Worm (Caenorhabditis elegans): ENCODE data around the gene C40A11.3.

Gene C40A11.3

DNA sequence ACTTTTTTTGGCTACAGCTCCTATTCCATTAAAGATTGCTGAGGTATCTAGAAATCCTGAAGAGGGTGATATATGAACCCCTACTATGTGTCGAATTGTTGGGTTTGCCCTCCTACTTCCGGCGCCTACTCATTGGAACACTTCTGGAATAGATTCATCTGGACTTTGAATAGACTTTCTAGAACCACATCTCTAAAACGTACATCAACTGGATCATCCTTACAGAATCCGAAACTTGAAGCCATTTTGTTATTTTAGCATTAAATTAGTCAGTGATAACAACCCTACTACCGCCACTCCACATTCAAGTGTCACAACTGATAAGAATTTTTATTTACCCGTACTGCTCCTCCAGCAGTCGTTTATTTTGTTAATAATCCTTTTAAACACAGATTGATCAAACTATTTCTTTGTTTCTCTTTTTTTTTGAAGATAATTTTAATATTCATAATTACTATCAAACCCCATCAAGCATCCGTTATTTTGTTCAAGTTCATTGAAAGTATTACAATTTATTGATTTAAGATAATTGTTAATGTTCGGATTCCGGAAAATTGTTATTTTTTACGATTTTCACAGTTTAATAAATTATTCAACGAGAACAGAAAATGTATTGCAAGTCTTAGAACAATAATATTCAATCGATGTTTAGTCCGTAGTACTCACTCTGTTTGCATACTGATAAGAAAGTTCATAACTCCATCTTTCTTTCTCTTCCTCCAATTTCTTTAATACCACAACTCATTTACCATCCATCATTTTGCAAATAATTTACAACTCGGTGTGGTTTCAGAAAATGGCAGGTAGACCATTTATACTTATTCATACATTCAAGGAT, 41.6 kb upstream of the C40A11.3 start, which contains the start of gene math-42:
Gene math-42, plus strand, starts transcription at position 788 of the 838 bp plus-strand sequence.
- TF ChIP-seq nhr-12 (tag; optimal IDR thresholded peaks at IDR 0.05) (no peak), elt-2 (tag; optimal IDR thresholded peaks at IDR 0.05) (peak; percentile 60)

DNA sequence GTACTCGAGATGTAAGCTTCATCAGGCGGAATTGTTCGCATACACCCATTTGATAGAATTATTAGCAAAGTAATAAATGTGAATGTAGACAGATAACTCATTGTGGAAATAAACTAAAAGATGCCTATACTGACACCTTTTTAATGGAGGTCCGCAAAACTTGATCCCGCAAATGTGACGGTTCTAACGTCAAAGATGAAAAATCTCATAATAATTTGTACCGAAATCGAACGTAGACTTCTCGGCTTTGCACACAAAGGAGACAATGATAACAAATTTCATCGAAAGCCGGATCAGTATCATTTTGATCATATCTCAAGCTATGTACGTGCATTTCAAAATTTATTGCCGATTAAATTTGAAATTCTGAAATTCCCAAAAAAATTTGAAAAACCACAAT, 32.6 kb upstream of the C40A11.3 start, which contains the start of gene R52.4:
Gene R52.4, minus strand, starts transcription at position 101 of the 400 bp plus-strand sequence.
- TF ChIP-seq lin-15B (tag; optimal IDR thresholded peaks at IDR 0.05): no peak
- no peak for TF ChIP-seq nhr-67 (tag; optimal IDR thresholded peaks at IDR 0.05)
- TF ChIP-seq elt-3 (tag; optimal IDR thresholded peaks at IDR 0.05): no peak
- no peak for TF ChIP-seq ama-1 (optimal IDR thresholded peaks at IDR 0.05)
- no peak for TF ChIP-seq tbx-2 (tag; optimal IDR thresholded peaks at IDR 0.05)
- no peak for TF ChIP-seq ceh-82 (tag; optimal IDR thresholded peaks at IDR 0.05)
- TF ChIP-seq lin-39 (tag; optimal IDR thresholded peaks at IDR 0.05): no peak
- no peak for TF ChIP-seq sea-2 (GFP tag; optimal IDR thresholded peaks at IDR 0.05)
- TF ChIP-seq lsy-12 (tag; optimal IDR thresholded peaks at IDR 0.05): no peak
- TF ChIP-seq nhr-76 (tag; optimal IDR thresholded peaks at IDR 0.05): no peak
- TF ChIP-seq egl-5 (tag; optimal IDR thresholded peaks at IDR 0.05): no peak
- no peak for TF ChIP-seq ceh-16 (tag; optimal IDR thresholded peaks at IDR 0.05)
- TF ChIP-seq nhr-237 (tag; optimal IDR thresholded peaks at IDR 0.05): no peak

DNA sequence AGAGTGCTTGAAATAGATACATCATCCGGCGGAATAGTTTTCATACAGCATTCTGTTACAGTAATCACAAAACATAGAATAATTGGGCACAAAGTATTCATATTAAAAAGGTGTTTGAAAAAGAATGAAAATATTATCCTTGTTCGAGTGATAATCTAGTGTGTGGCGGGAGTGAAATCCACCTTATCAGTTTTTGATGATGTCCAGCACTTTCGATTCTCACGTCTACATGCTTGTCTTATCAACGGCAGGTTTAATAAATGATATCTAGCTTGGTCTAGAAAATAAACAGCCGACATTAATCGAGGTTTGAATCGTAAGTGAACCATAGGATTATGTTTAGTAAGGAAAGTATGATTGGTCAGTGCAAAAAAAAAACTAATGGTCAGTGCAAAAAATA, 31.0 kb upstream of the C40A11.3 start, which contains the start of gene R52.5:
Gene R52.5, minus strand, starts transcription at position 101 of the 400 bp plus-strand sequence.
- TF ChIP-seq egl-5 (tag; optimal IDR thresholded peaks at IDR 0.05) (no peak), mdl-1 (tag; optimal IDR thresholded peaks at IDR 0.05) (no peak), jun-1 (tag; optimal IDR thresholded peaks at IDR 0.05) (no peak), ama-1 (optimal IDR thresholded peaks at IDR 0.05) (no peak), lin-39 (tag; optimal IDR thresholded peaks at IDR 0.05) (no peak), fkh-10 (GFP tag; optimal IDR thresholded peaks at IDR 0.05) (no peak), unc-39 (tag; optimal IDR thresholded peaks at IDR 0.05) (no peak), fos-1 (tag; optimal IDR thresholded peaks at IDR 0.05) (no peak), lsy-12 (tag; optimal IDR thresholded peaks at IDR 0.05) (no peak), egl-27 (tag; optimal IDR thresholded peaks at IDR 0.05) (no peak), eor-1 (tag; optimal IDR thresholded peaks at IDR 0.05) (no peak), nhr-28 (tag; optimal IDR thresholded peaks at IDR 0.05) (no peak), skn-1 (tag; optimal IDR thresholded peaks at IDR 0.05) (no peak), ceh-9 (tag; optimal IDR thresholded peaks at IDR 0.05) (no peak), nhr-237 (tag; optimal IDR thresholded peaks at IDR 0.05) (no peak), nhr-11 (tag; optimal IDR thresholded peaks at IDR 0.05) (no peak)

DNA sequence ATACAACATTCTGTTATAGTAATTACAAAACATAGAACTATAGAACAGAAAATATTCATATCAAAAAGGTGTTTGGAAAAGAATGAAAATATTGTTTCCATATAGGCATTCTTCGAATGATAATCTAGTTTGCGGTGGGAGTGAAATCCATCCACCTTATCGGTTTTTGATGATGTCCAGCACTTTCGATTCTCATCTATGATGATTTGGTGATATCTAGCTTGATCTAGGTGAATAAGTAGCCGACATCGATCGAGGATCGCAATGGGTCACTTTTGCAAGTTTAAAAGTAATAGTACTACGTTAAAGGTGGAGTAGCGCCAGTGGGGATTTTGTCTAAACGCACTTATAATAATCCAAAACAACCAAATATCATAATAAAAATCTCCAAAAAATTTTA, 28.0 kb upstream of the C40A11.3 start, which contains the start of gene R52.6:
Gene R52.6, minus strand, starts transcription at position 101 of the 400 bp plus-strand sequence.
- TF ChIP-seq jun-1 (tag; optimal IDR thresholded peaks at IDR 0.05) (no peak), ZK546.5 (tag; optimal IDR thresholded peaks at IDR 0.05) (no peak), aly-2 (tag; optimal IDR thresholded peaks at IDR 0.05) (no peak), zag-1 (tag; optimal IDR thresholded peaks at IDR 0.05) (no peak), snpc-4 (tag; optimal IDR thresholded peaks at IDR 0.05) (no peak), pqm-1 (tag; optimal IDR thresholded peaks at IDR 0.05) (no peak), sea-2 (GFP tag; optimal IDR thresholded peaks at IDR 0.05) (no peak), unc-62 (GFP tag; optimal IDR thresholded peaks at IDR 0.05) (no peak), lin-15B (tag; optimal IDR thresholded peaks at IDR 0.05) (no peak), nhr-11 (tag; optimal IDR thresholded peaks at IDR 0.05) (no peak), ztf-11 (tag; optimal IDR thresholded peaks at IDR 0.05) (no peak), pha-4 (tag; optimal IDR thresholded peaks at IDR 0.05) (no peak), ama-1 (optimal IDR thresholded peaks at IDR 0.05) (no peak), eor-1 (tag; optimal IDR thresholded peaks at IDR 0.05) (no peak), ceh-28 (tag; optimal IDR thresholded peaks at IDR 0.05) (no peak), skn-1 (tag; optimal IDR thresholded peaks at IDR 0.05) (no peak), nfya-1 (tag; optimal IDR thresholded peaks at IDR 0.05; ENCODE audit: insufficient read depth) (no peak), fos-1 (tag; optimal IDR thresholded peaks at IDR 0.05) (no peak)
